Worm (Caenorhabditis elegans) whole organism, L3 larva: ENCODE results near the gene nspd-2.

Experiments
- aly-2 ChIP-seq: fragments of 150-350 bp; optimal IDR thresholded peaks from 2 replicates; lab custom pipeline; 2014; ENCODE audit warnings: missing biosample characterization, missing genetic modification characterization
- ama-1 ChIP-seq: fragments of 150-350 bp; optimal IDR thresholded peaks from 2 replicates; lab custom pipeline; 2018
- ceh-82 ChIP-seq: fragments of 150-350 bp; optimal IDR thresholded peaks from 2 replicates; lab custom pipeline; 2014; ENCODE audit warnings: missing biosample characterization, missing genetic modification characterization
- elt-1 ChIP-seq: fragments of 150-350 bp; optimal IDR thresholded peaks from 2 replicates; lab custom pipeline; 2014; ENCODE audit warnings: missing biosample characterization, missing genetic modification characterization
- elt-2 ChIP-seq: sonication (generic microtip); optimal IDR thresholded peaks from 2 replicates; lab custom pipeline; 2016; ENCODE audit warnings: missing genetic modification reagents, mild to moderate bottlenecking, missing genetic modification characterization, missing compliant biosample characterization
- fkh-10 ChIP-seq: sonication (generic microtip); optimal IDR thresholded peaks from 2 replicates; lab custom pipeline; 2017; ENCODE audit warnings: missing biosample characterization, missing genetic modification reagents, missing genetic modification characterization
- nhr-25 ChIP-seq: sonication (generic microtip); optimal IDR thresholded peaks from 2 replicates; lab custom pipeline; 2017; ENCODE audit warnings: missing biosample characterization, missing genetic modification characterization
- tbx-2 ChIP-seq: sonication (generic microtip); optimal IDR thresholded peaks from 2 replicates; lab custom pipeline; 2016; ENCODE audit warnings: mild to moderate bottlenecking, missing genetic modification characterization, missing compliant biosample characterization
- unc-39 ChIP-seq: sonication (generic microtip); optimal IDR thresholded peaks from 4 replicates; lab custom pipeline; 2017; ENCODE audit warnings: missing biosample characterization, missing genetic modification characterization
- unc-62 ChIP-seq: fragments of 150-350 bp; sonication (generic microtip); optimal IDR thresholded peaks from 4 replicates; lab custom pipeline; 2014; ENCODE audit warnings: missing biosample characterization, missing genetic modification reagents, missing genetic modification characterization

DNA sequence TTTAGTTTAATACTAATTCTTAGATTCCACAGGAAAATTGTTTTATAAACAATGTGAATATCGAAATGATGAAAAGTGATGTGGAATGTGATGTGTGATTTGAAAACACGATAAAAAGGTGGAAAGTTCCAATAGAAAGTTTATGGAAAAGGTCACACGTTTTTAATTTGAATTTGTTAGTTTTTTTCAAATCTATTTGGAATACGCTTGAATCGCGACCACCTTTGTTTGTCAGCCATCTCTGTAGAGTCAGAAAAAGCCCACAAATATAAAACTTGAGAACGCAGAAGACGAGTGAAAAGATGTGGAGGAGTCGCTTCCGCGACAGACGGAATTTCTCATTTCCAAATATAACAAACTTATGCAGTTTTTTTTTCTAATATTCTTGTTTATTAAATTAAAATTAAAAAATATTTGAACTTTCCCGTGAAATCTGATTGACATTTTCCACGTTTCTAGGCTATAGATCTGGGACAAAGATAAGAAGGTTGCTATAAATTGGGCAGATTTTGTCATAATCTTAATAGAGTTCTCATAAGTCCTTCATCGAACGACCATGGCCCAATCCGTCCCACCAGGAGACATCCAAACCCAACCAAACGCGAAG is 2.8 kb upstream of the nspd-2 start, which contains the start of the genes kin-24 and msp-56:
- no peak for TF ChIP-seq elt-2 (tag; lab: Kevin White, UChicago)
- TF ChIP-seq fkh-10 (GFP tag; lab: Kevin White, UChicago), result no peak
- TF ChIP-seq aly-2, result no peak
- no peak for TF ChIP-seq tbx-2 (tag; lab: Kevin White, UChicago)
- no peak for TF ChIP-seq ceh-82 (tag; lab: Kevin White, UChicago)
- no peak for TF ChIP-seq elt-1 (tag; lab: Kevin White, UChicago)
- TF ChIP-seq ama-1 (lab: Kevin White, UChicago), result no peak
- no peak for TF ChIP-seq unc-39
- no peak for TF ChIP-seq nhr-25 (tag; lab: Kevin White, UChicago)
- TF ChIP-seq unc-62 (GFP tag; lab: Kevin White, UChicago), result no peak
